Worm (Caenorhabditis elegans) whole organism, mixed stage, embryonic: ENCODE data around the gene srw-21.

Experiments
- elt-1 ChIP-seq: sonication (generic microtip); optimal IDR thresholded peaks from 2 replicates; lab custom pipeline; 2017; ENCODE audit warnings: missing genetic modification characterization, mild to moderate bottlenecking, missing compliant biosample characterization, antibody characterized with exemption, moderate library complexity, borderline replicate concordance; ENCODE audit not compliant: insufficient read depth
- lsy-2 ChIP-seq: fragments of 150-350 bp; optimal IDR thresholded peaks from 2 replicates; lab custom pipeline; 2014; ENCODE audit warnings: missing biosample characterization, missing genetic modification characterization
- nhr-12 ChIP-seq: fragments of 150-350 bp; optimal IDR thresholded peaks from 2 replicates; lab custom pipeline; 2014; ENCODE audit warnings: missing biosample characterization, missing genetic modification characterization
- nhr-2 ChIP-seq: fragments of 150-350 bp; optimal IDR thresholded peaks from 2 replicates; lab custom pipeline; 2014; ENCODE audit warnings: missing biosample characterization, missing genetic modification characterization
- snpc-4 ChIP-seq: fragments of 150-350 bp; optimal IDR thresholded peaks from 2 replicates; lab custom pipeline; 2014; ENCODE audit warnings: missing biosample characterization, missing genetic modification characterization
- unc-62 ChIP-seq: fragments of 150-350 bp; optimal IDR thresholded peaks from 2 replicates; lab custom pipeline; 2014; ENCODE audit warnings: missing biosample characterization, missing genetic modification reagents, missing genetic modification characterization

DNA sequence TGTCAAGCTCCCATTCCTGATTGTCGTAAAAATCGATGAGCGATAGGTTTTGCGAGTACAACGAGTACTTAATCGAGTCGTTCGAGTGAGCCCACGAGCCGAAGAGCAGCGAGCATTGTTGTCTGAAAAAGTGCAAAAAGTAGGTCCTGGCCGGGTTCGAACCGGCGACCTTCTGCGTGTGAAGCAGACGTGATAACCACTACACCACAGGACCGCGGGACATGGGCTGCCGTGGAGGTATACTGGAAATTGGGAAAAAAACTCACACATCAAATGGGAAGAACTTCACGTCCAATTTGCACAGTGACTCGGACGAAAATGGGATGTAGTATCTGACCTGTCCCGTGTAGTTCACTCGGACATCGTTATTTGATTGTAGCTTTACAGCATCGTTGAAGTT, 27.5 kb downstream of the srw-21 start:
- no peak for TF ChIP-seq elt-1 (tag; lab: Kevin White, UChicago)
- no peak for TF ChIP-seq snpc-4
- no peak for TF ChIP-seq lsy-2 (tag; lab: Kevin White, UChicago)
- no peak for TF ChIP-seq nhr-12
- no peak for TF ChIP-seq nhr-2 (tag; lab: Kevin White, UChicago)
- TF ChIP-seq unc-62 (GFP tag; lab: Kevin White, UChicago): no peak
